Worm (Caenorhabditis elegans): ENCODE data around the gene T28A8.3.

The T28A8.3 gene

ce11 chrIII:13464493-13465362, 41.1 kb upstream of the T28A8.3 start, which contains the start of gene kel-3 (continued):
- peak; percentile 80 for TF ChIP-seq nhr-43 (tag; optimal IDR thresholded peaks at IDR 0.05; ENCODE audit: poor library complexity, severe bottlenecking)
- TF ChIP-seq elt-3 (tag; optimal IDR thresholded peaks at IDR 0.05): peak in 2 of 3 experiments; percentile 52 to 73

- TF ChIP-seq skn-1 (tag; optimal IDR thresholded peaks at IDR 0.05): peak; percentile 89
- no peak for TF ChIP-seq nhr-28 (tag; optimal IDR thresholded peaks at IDR 0.05)
- no peak for TF ChIP-seq sea-2 (GFP tag; optimal IDR thresholded peaks at IDR 0.05)
- TF ChIP-seq elt-1 (tag; optimal IDR thresholded peaks at IDR 0.05): peak; percentile 60
- no peak for TF ChIP-seq nhr-237 (tag; optimal IDR thresholded peaks at IDR 0.05)
- peak; percentile 61 for TF ChIP-seq pqm-1 (tag; optimal IDR thresholded peaks at IDR 0.05)
- TF ChIP-seq ZK546.5 (tag; optimal IDR thresholded peaks at IDR 0.05): peak; percentile 64
- no peak for TF ChIP-seq fkh-2 (tag; optimal IDR thresholded peaks at IDR 0.05)
- TF ChIP-seq fkh-10 (GFP tag; optimal IDR thresholded peaks at IDR 0.05): peak; percentile 51
- TF ChIP-seq ceh-16 (tag; optimal IDR thresholded peaks at IDR 0.05): no peak
- TF ChIP-seq egl-5 (tag; optimal IDR thresholded peaks at IDR 0.05): no peak
- no peak for TF ChIP-seq nhr-12 (tag; optimal IDR thresholded peaks at IDR 0.05)
- peak; percentile 76 for TF ChIP-seq lsy-12 (tag; optimal IDR thresholded peaks at IDR 0.05)
- TF ChIP-seq ceh-28 (tag; optimal IDR thresholded peaks at IDR 0.05): peak; percentile 95
- TF ChIP-seq zag-1 (tag; optimal IDR thresholded peaks at IDR 0.05): no peak
- TF ChIP-seq nhr-67 (tag; optimal IDR thresholded peaks at IDR 0.05): no peak
- TF ChIP-seq lin-39 (tag; optimal IDR thresholded peaks at IDR 0.05): peak; percentile 56
- no peak for TF ChIP-seq ceh-9 (tag; optimal IDR thresholded peaks at IDR 0.05)
- TF ChIP-seq hmg-11 (tag; optimal IDR thresholded peaks at IDR 0.05): peak; percentile 49
- TF ChIP-seq jun-1 (tag; optimal IDR thresholded peaks at IDR 0.05): peak; percentile 84
- peak; percentile 86 for TF ChIP-seq lin-15B (tag; optimal IDR thresholded peaks at IDR 0.05)
- peak; percentile 90 for TF ChIP-seq nhr-43 (tag; optimal IDR thresholded peaks at IDR 0.05; ENCODE audit: poor library complexity, severe bottlenecking)
- TF ChIP-seq elt-3 (tag; optimal IDR thresholded peaks at IDR 0.05): no peak
- TF ChIP-seq ztf-4 (tag; optimal IDR thresholded peaks at IDR 0.05): peak; percentile 49
- TF ChIP-seq elt-2 (tag; optimal IDR thresholded peaks at IDR 0.05): peak; percentile 50
- TF ChIP-seq daf-12 (tag; optimal IDR thresholded peaks at IDR 0.05): no peak
- no peak for TF ChIP-seq ztf-11 (tag; optimal IDR thresholded peaks at IDR 0.05)
- peak; percentile 95 for TF ChIP-seq nfya-1 (tag; optimal IDR thresholded peaks at IDR 0.05; ENCODE audit: insufficient read depth)
- no peak for TF ChIP-seq aly-2 (tag; optimal IDR thresholded peaks at IDR 0.05)
- TF ChIP-seq mml-1 (tag; optimal IDR thresholded peaks at IDR 0.05): no peak
- peak; percentile 74 for TF ChIP-seq ama-1 (optimal IDR thresholded peaks at IDR 0.05)
- TF ChIP-seq nhr-23 (tag; optimal IDR thresholded peaks at IDR 0.05): peak; percentile 95
- TF ChIP-seq pha-4 (tag; optimal IDR thresholded peaks at IDR 0.05): peak; percentile 97
- no peak for TF ChIP-seq nhr-76 (tag; optimal IDR thresholded peaks at IDR 0.05)
- TF ChIP-seq unc-39 (tag; optimal IDR thresholded peaks at IDR 0.05): no peak
- TF ChIP-seq fos-1 (tag; optimal IDR thresholded peaks at IDR 0.05): no peak
- TF ChIP-seq nhr-25 (tag; optimal IDR thresholded peaks at IDR 0.05): peak; percentile 91
- no peak for TF ChIP-seq egl-27 (tag; optimal IDR thresholded peaks at IDR 0.05)
- peak; percentile 48 for TF ChIP-seq ceh-82 (tag; optimal IDR thresholded peaks at IDR 0.05)
- no peak for TF ChIP-seq mdl-1 (tag; optimal IDR thresholded peaks at IDR 0.05)
- TF ChIP-seq nhr-77 (tag; optimal IDR thresholded peaks at IDR 0.05): peak; percentile 28
- peak; percentile 71 for TF ChIP-seq tbx-2 (tag; optimal IDR thresholded peaks at IDR 0.05)
- no peak for TF ChIP-seq nhr-11 (tag; optimal IDR thresholded peaks at IDR 0.05)
- peak; percentile 34 for TF ChIP-seq R02D3.7 (tag; optimal IDR thresholded peaks at IDR 0.05)
- no peak for TF ChIP-seq unc-62 (GFP tag; optimal IDR thresholded peaks at IDR 0.05)
- peak; percentile 82 for TF ChIP-seq snpc-4 (tag; optimal IDR thresholded peaks at IDR 0.05)
- TF ChIP-seq eor-1 (tag; optimal IDR thresholded peaks at IDR 0.05): peak in 1 of 2 experiments; percentile 58
These were observed 39.8 kb upstream of the T28A8.3 start, which contains the start of gene cdk-5 for ce11 chrIII:13465918-13466592. TSS of gene cdk-5 (minus strand) at chrIII:13466342.
